Worm (Caenorhabditis elegans) whole organism, L3 larva: ENCODE measurements around the gene B0252.8.

Experiments
- R02D3.7 ChIP-seq: fragments of 150-350 bp; optimal IDR thresholded peaks from 2 replicates; lab custom pipeline; 2014; ENCODE audit warnings: missing biosample characterization, missing genetic modification characterization
- ZK546.5 ChIP-seq: sonication (generic microtip); optimal IDR thresholded peaks from 2 replicates; lab custom pipeline; 2017; ENCODE audit warnings: missing biosample characterization, missing genetic modification characterization
- aly-2 ChIP-seq: fragments of 150-350 bp; optimal IDR thresholded peaks from 2 replicates; lab custom pipeline; 2014; ENCODE audit warnings: missing biosample characterization, missing genetic modification characterization
- ama-1 ChIP-seq: fragments of 150-350 bp; optimal IDR thresholded peaks from 2 replicates; lab custom pipeline; 2018
- ceh-16 ChIP-seq: sonication (generic microtip); optimal IDR thresholded peaks from 2 replicates; lab custom pipeline; 2017; ENCODE audit warnings: missing biosample characterization, missing genetic modification characterization
- ceh-28 ChIP-seq: fragments of 150-350 bp; optimal IDR thresholded peaks from 2 replicates; lab custom pipeline; 2014; ENCODE audit warnings: missing biosample characterization, missing genetic modification reagents, missing genetic modification characterization
- ceh-82 ChIP-seq: fragments of 150-350 bp; optimal IDR thresholded peaks from 2 replicates; lab custom pipeline; 2014; ENCODE audit warnings: missing biosample characterization, missing genetic modification characterization
- ceh-9 ChIP-seq: sonication (generic microtip); optimal IDR thresholded peaks from 2 replicates; lab custom pipeline; 2018; ENCODE audit warnings: missing biosample characterization, missing genetic modification characterization
- daf-12 ChIP-seq: fragments of 150-350 bp; optimal IDR thresholded peaks from 2 replicates; lab custom pipeline; 2014; ENCODE audit warnings: missing biosample characterization, missing genetic modification reagents, missing genetic modification characterization
- egl-27 ChIP-seq: sonication (generic microtip); optimal IDR thresholded peaks from 4 replicates; lab custom pipeline; 2017; ENCODE audit warnings: missing biosample characterization, missing genetic modification reagents, missing genetic modification characterization
- egl-5 ChIP-seq: fragments of 150-350 bp; optimal IDR thresholded peaks from 2 replicates; lab custom pipeline; 2017; ENCODE audit warnings: missing biosample characterization, missing genetic modification reagents, missing genetic modification characterization, inconsistent platforms
- elt-1 ChIP-seq: fragments of 150-350 bp; optimal IDR thresholded peaks from 2 replicates; lab custom pipeline; 2014; ENCODE audit warnings: missing biosample characterization, missing genetic modification characterization
- elt-2 ChIP-seq: sonication (generic microtip); optimal IDR thresholded peaks from 2 replicates; lab custom pipeline; 2016; ENCODE audit warnings: missing genetic modification reagents, mild to moderate bottlenecking, missing genetic modification characterization, missing compliant biosample characterization
- elt-3 ChIP-seq, 3 experiments: fragments of 150-350 bp in 1 of 3; sonication (generic microtip) in 2 of 3; optimal IDR thresholded peaks; 2 replicates in 2 of 3; 4 replicates in 1 of 3; lab custom pipeline; 2014 to 2017; ENCODE audit warnings: missing biosample characterization in 3 of 3, missing genetic modification characterization in 3 of 3
- eor-1 ChIP-seq, 2 experiments: fragments of 150-350 bp; optimal IDR thresholded peaks; 2 replicates each; lab custom pipeline; 2014 to 2018; ENCODE audit warnings: missing biosample characterization in 2 of 2, missing genetic modification characterization in 2 of 2
- fkh-10 ChIP-seq: sonication (generic microtip); optimal IDR thresholded peaks from 2 replicates; lab custom pipeline; 2017; ENCODE audit warnings: missing biosample characterization, missing genetic modification reagents, missing genetic modification characterization
- fkh-2 ChIP-seq: fragments of 150-350 bp; optimal IDR thresholded peaks from 2 replicates; lab custom pipeline; 2014; ENCODE audit warnings: missing biosample characterization, missing genetic modification reagents, missing genetic modification characterization
- fos-1 ChIP-seq: fragments of 150-350 bp; optimal IDR thresholded peaks from 2 replicates; lab custom pipeline; 2014; ENCODE audit warnings: missing biosample characterization, missing genetic modification characterization
- hmg-11 ChIP-seq: sonication (generic microtip); optimal IDR thresholded peaks from 2 replicates; lab custom pipeline; 2016; ENCODE audit warnings: missing genetic modification characterization, missing compliant biosample characterization
- jun-1 ChIP-seq: fragments of 150-350 bp; optimal IDR thresholded peaks from 2 replicates; lab custom pipeline; 2014; ENCODE audit warnings: missing biosample characterization, missing genetic modification reagents, missing genetic modification characterization
- lin-15B ChIP-seq: fragments of 150-350 bp; optimal IDR thresholded peaks from 2 replicates; lab custom pipeline; 2014; ENCODE audit warnings: missing biosample characterization, missing genetic modification characterization
- lin-39 ChIP-seq: fragments of 150-350 bp; optimal IDR thresholded peaks from 2 replicates; lab custom pipeline; 2018; ENCODE audit warnings: missing biosample characterization, missing genetic modification reagents, missing genetic modification characterization
- lsy-12 ChIP-seq: sonication (generic microtip); optimal IDR thresholded peaks from 2 replicates; lab custom pipeline; 2016; ENCODE audit warnings: mild to moderate bottlenecking, missing genetic modification characterization, missing compliant biosample characterization
- mdl-1 ChIP-seq: fragments of 150-350 bp; optimal IDR thresholded peaks from 2 replicates; lab custom pipeline; 2014; ENCODE audit warnings: missing biosample characterization, missing genetic modification characterization
- mml-1 ChIP-seq: fragments of 150-350 bp; sonication (generic microtip); optimal IDR thresholded peaks from 3 replicates; lab custom pipeline; 2014; ENCODE audit warnings: missing biosample characterization, missing genetic modification characterization
- nfya-1 ChIP-seq: sonication (generic microtip); optimal IDR thresholded peaks from 2 replicates; lab custom pipeline; 2017; ENCODE audit warnings: missing genetic modification characterization, mild to moderate bottlenecking, missing compliant biosample characterization, antibody characterized with exemption, moderate library complexity; ENCODE audit not compliant: insufficient read depth
- nhr-11 ChIP-seq: fragments of 150-350 bp; optimal IDR thresholded peaks from 2 replicates; lab custom pipeline; 2014; ENCODE audit warnings: missing biosample characterization, missing genetic modification characterization
- nhr-12 ChIP-seq: fragments of 150-350 bp; optimal IDR thresholded peaks from 2 replicates; lab custom pipeline; 2014; ENCODE audit warnings: missing biosample characterization, missing genetic modification characterization
- nhr-23 ChIP-seq: fragments of 150-350 bp; optimal IDR thresholded peaks from 2 replicates; lab custom pipeline; 2014; ENCODE audit warnings: missing biosample characterization, missing genetic modification reagents, missing genetic modification characterization
- nhr-237 ChIP-seq: fragments of 150-350 bp; optimal IDR thresholded peaks from 2 replicates; lab custom pipeline; 2014; ENCODE audit warnings: missing biosample characterization, missing genetic modification characterization
- nhr-25 ChIP-seq: sonication (generic microtip); optimal IDR thresholded peaks from 2 replicates; lab custom pipeline; 2017; ENCODE audit warnings: missing biosample characterization, missing genetic modification characterization
- nhr-28 ChIP-seq: fragments of 150-350 bp; optimal IDR thresholded peaks from 2 replicates; lab custom pipeline; 2014; ENCODE audit warnings: missing biosample characterization, missing genetic modification characterization
- nhr-43 ChIP-seq: sonication (generic microtip); optimal IDR thresholded peaks from 2 replicates; lab custom pipeline; 2016; ENCODE audit warnings: mild to moderate bottlenecking, missing genetic modification characterization, missing compliant biosample characterization; ENCODE audit not compliant: poor library complexity, severe bottlenecking
- nhr-67 ChIP-seq: fragments of 150-350 bp; optimal IDR thresholded peaks from 2 replicates; lab custom pipeline; 2014; ENCODE audit warnings: missing biosample characterization, missing genetic modification characterization
- nhr-76 ChIP-seq: fragments of 150-350 bp; sonication (generic microtip); optimal IDR thresholded peaks from 5 replicates; lab custom pipeline; 2014; ENCODE audit warnings: missing biosample characterization, missing genetic modification characterization
- nhr-77 ChIP-seq: fragments of 150-350 bp; optimal IDR thresholded peaks from 2 replicates; lab custom pipeline; 2014; ENCODE audit warnings: missing biosample characterization, missing genetic modification characterization
- pha-4 ChIP-seq: fragments of 150-350 bp; optimal IDR thresholded peaks from 2 replicates; lab custom pipeline; 2014; ENCODE audit warnings: missing biosample characterization, missing genetic modification reagents, missing genetic modification characterization
- pqm-1 ChIP-seq: fragments of 150-350 bp; optimal IDR thresholded peaks from 2 replicates; lab custom pipeline; 2017; ENCODE audit warnings: missing biosample characterization, missing genetic modification characterization, inconsistent platforms
- sea-2 ChIP-seq: fragments of 150-350 bp; sonication (generic microtip); optimal IDR thresholded peaks from 4 replicates; lab custom pipeline; 2014; ENCODE audit warnings: missing biosample characterization, missing genetic modification reagents, missing genetic modification characterization
- skn-1 ChIP-seq: fragments of 150-350 bp; optimal IDR thresholded peaks from 2 replicates; lab custom pipeline; 2014; ENCODE audit warnings: missing biosample characterization, missing genetic modification characterization
- snpc-4 ChIP-seq: fragments of 150-350 bp; optimal IDR thresholded peaks from 2 replicates; lab custom pipeline; 2014; ENCODE audit warnings: missing biosample characterization, missing genetic modification characterization
- tbx-2 ChIP-seq: sonication (generic microtip); optimal IDR thresholded peaks from 2 replicates; lab custom pipeline; 2016; ENCODE audit warnings: mild to moderate bottlenecking, missing genetic modification characterization, missing compliant biosample characterization
- unc-39 ChIP-seq: sonication (generic microtip); optimal IDR thresholded peaks from 4 replicates; lab custom pipeline; 2017; ENCODE audit warnings: missing biosample characterization, missing genetic modification characterization
- unc-62 ChIP-seq: fragments of 150-350 bp; sonication (generic microtip); optimal IDR thresholded peaks from 4 replicates; lab custom pipeline; 2014; ENCODE audit warnings: missing biosample characterization, missing genetic modification reagents, missing genetic modification characterization
- zag-1 ChIP-seq: fragments of 150-350 bp; optimal IDR thresholded peaks from 2 replicates; lab custom pipeline; 2014; ENCODE audit warnings: missing biosample characterization, missing genetic modification characterization
- ztf-11 ChIP-seq: fragments of 150-350 bp; optimal IDR thresholded peaks from 2 replicates; lab custom pipeline; 2014; ENCODE audit warnings: missing biosample characterization, missing genetic modification characterization
- ztf-4 ChIP-seq: fragments of 150-350 bp; optimal IDR thresholded peaks from 2 replicates; lab custom pipeline; 2014; ENCODE audit warnings: missing biosample characterization, missing genetic modification characterization

Gene B0252.8

DNA sequence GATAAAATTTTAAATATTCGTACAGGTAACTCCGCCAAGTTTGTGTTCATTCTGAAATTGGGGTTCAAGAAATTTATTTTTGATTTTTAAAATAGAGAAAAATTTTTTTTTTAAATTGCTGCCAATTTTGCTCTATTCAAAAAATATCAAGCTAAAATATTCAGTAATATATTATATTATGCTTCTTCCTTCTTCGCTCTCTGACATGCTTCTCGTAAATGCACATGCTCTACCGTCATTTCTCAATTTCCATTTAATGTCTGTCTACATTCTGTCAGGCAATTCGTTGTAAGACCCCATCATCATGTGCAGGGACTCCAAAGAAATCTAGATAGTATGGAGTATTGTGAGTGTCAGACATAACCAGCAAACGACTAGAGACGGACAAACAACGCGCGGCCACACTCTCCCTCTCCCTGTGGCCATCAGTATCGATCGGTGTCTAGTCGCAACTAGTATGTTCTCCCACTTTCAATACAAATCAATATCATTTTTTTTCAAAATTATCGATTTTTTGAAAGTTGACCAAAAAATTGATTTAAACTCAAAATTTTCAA is 35.4 kb downstream of the B0252.8 start, which contains the start of the genes malt-1 and ceh-38:
Gene malt-1, minus strand, starts transcription at position 51 of the 557 bp plus-strand sequence.
Gene ceh-38, plus strand, starts transcription at position 277 of the 557 bp plus-strand sequence.
- TF ChIP-seq sea-2 (GFP tag; lab: Kevin White, UChicago): peak; percentile 73
- TF ChIP-seq ceh-28: no peak
- TF ChIP-seq lsy-12 (tag; lab: Kevin White, UChicago): peak; percentile 86
- no peak for TF ChIP-seq nhr-237 (tag; lab: Kevin White, UChicago)
- TF ChIP-seq fkh-2 (tag; lab: Kevin White, UChicago): peak; percentile 58
- peak; percentile 91 for TF ChIP-seq jun-1 (tag; lab: Kevin White, UChicago)
- peak; percentile 45 for TF ChIP-seq elt-1 (tag; lab: Kevin White, UChicago)
- peak; percentile 42 for TF ChIP-seq aly-2 (tag; lab: Kevin White, UChicago)
- TF ChIP-seq mdl-1: peak; percentile 86
- no peak for TF ChIP-seq zag-1 (tag; lab: Kevin White, UChicago)
- TF ChIP-seq lin-15B (tag; lab: Kevin White, UChicago): peak; percentile 92
- peak; percentile 98 for TF ChIP-seq nfya-1 (tag; lab: Kevin White, UChicago)
- peak; percentile 85 for TF ChIP-seq nhr-43 (tag; lab: Kevin White, UChicago)
- TF ChIP-seq ztf-4: peak; percentile 60
- TF ChIP-seq nhr-25: peak; percentile 90
- no peak for TF ChIP-seq ZK546.5 (tag; lab: Kevin White, UChicago)
- TF ChIP-seq egl-27 (tag; lab: Kevin White, UChicago): peak; percentile 75
- peak; percentile 92 for TF ChIP-seq fkh-10
- no peak for TF ChIP-seq nhr-67 (tag; lab: Kevin White, UChicago)
- TF ChIP-seq tbx-2 (tag; lab: Kevin White, UChicago): peak; percentile 86
- TF ChIP-seq ceh-9 (tag; lab: Kevin White, UChicago): no peak
- TF ChIP-seq nhr-11 (tag; lab: Kevin White, UChicago): peak; percentile 90
- no peak for TF ChIP-seq unc-39 (tag; lab: Kevin White, UChicago)
- TF ChIP-seq nhr-23 (tag; lab: Kevin White, UChicago): peak; percentile 93
- TF ChIP-seq R02D3.7 (tag; lab: Kevin White, UChicago): peak; percentile 90
- TF ChIP-seq ztf-11 (tag; lab: Kevin White, UChicago): no peak
- peak; percentile 99 for TF ChIP-seq lin-39
- TF ChIP-seq ceh-82: peak; percentile 84
- TF ChIP-seq egl-5 (tag; lab: Kevin White, UChicago): peak; percentile 99
- no peak for TF ChIP-seq ceh-16
- no peak for TF ChIP-seq eor-1 (tag; optimal IDR thresholded peaks at IDR 0.05; lab: Kevin White, UChicago)
- TF ChIP-seq unc-62 (GFP tag; lab: Kevin White, UChicago): peak; percentile 72
- peak; percentile 96 for TF ChIP-seq skn-1 (tag; lab: Kevin White, UChicago)
- no peak for TF ChIP-seq nhr-77 (tag; lab: Kevin White, UChicago)
- peak; percentile 90 for TF ChIP-seq pqm-1 (tag; lab: Kevin White, UChicago)
- TF ChIP-seq hmg-11 (tag; lab: Kevin White, UChicago): peak; percentile 100
- TF ChIP-seq snpc-4 (tag; lab: Kevin White, UChicago): peak; percentile 96
- no peak for TF ChIP-seq mml-1 (tag; lab: Kevin White, UChicago)
- no peak for TF ChIP-seq nhr-76 (tag; lab: Kevin White, UChicago)
- no peak for TF ChIP-seq ama-1 (lab: Kevin White, UChicago)
- TF ChIP-seq elt-2 (tag; lab: Kevin White, UChicago): peak; percentile 82
- TF ChIP-seq pha-4 (tag; lab: Kevin White, UChicago): peak; percentile 98
- TF ChIP-seq nhr-28 (tag; lab: Kevin White, UChicago): no peak
- TF ChIP-seq fos-1: no peak
- no peak for TF ChIP-seq elt-3 (tag; optimal IDR thresholded peaks at IDR 0.05; lab: Kevin White, UChicago)
- TF ChIP-seq daf-12 (tag; lab: Kevin White, UChicago): peak; percentile 54
- no peak for TF ChIP-seq nhr-12
